Worm (Caenorhabditis elegans) whole organism, late embryonic: ENCODE measurements around the gene Y57G7A.11.

Source experiments
- ceh-18 ChIP-seq: sonication (generic microtip); optimal IDR thresholded peaks from 2 replicates; lab custom pipeline; 2016; ENCODE audit warnings: missing genetic modification characterization, missing compliant biosample characterization
- ceh-6 ChIP-seq: fragments of 200-800 bp; sonication (Bioruptor generic); optimal IDR thresholded peaks from 2 replicates; lab custom pipeline; 2018; ENCODE audit warnings: mild to moderate bottlenecking, missing genetic modification characterization, missing compliant biosample characterization
- dmd-4 ChIP-seq: sonication (generic microtip); optimal IDR thresholded peaks from 2 replicates; lab custom pipeline; 2016; ENCODE audit warnings: borderline replicate concordance, missing genetic modification characterization, missing compliant biosample characterization
- elt-2 ChIP-seq: sonication (generic microtip); optimal IDR thresholded peaks from 2 replicates; lab custom pipeline; 2016; ENCODE audit warnings: missing genetic modification reagents, missing genetic modification characterization, missing compliant biosample characterization
- lin-11 ChIP-seq: fragments of 200-800 bp; sonication (Bioruptor generic); optimal IDR thresholded peaks from 2 replicates; lab custom pipeline; 2018; ENCODE audit warnings: mild to moderate bottlenecking, missing genetic modification characterization, missing compliant biosample characterization
- nfya-1 ChIP-seq: sonication (generic microtip); optimal IDR thresholded peaks from 2 replicates; lab custom pipeline; 2017; ENCODE audit warnings: missing genetic modification characterization, mild to moderate bottlenecking, missing compliant biosample characterization, antibody characterized with exemption, moderate library complexity
- ref-2 ChIP-seq: sonication (generic microtip); optimal IDR thresholded peaks from 2 replicates; lab custom pipeline; 2016; ENCODE audit warnings: missing genetic modification characterization, missing compliant biosample characterization
- tbx-2 ChIP-seq: sonication (generic microtip); optimal IDR thresholded peaks from 2 replicates; lab custom pipeline; 2016; ENCODE audit warnings: missing genetic modification characterization, missing compliant biosample characterization
- unc-55 ChIP-seq: sonication (generic microtip); optimal IDR thresholded peaks from 2 replicates; lab custom pipeline; 2017; ENCODE audit warnings: missing biosample characterization, missing genetic modification reagents, missing genetic modification characterization

DNA sequence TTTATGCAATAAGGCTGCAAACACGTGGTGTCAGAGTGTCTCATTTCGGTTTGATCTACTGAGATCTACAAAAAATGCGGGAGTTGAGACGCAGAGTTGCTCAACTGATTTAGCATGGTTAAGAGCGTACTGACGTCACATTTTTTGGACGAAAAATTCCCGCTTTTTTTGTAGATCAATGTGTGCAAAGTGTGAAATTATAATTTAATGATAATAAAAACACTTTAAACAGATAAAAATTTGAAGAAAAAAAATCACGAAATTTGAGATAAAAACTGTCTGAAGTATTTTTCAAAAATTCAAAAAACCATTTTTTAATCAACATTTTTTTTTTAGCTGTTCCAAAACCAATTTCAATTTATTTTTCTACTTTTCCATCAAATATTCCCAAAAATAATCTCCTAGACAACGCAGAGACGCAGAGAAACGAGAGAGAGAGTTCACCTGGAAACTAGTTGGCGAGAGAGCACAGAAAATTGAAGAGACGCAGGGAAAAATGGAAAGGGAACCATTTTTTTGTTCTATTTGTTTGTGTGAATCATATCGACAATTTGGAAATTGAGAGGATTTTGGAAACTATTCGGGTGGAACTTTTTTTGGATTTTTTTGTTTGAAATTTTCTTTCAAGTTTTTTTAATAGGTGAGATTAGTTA, 20.5 kb upstream of the Y57G7A.11 start:
- TF ChIP-seq ref-2 (tag; lab: Kevin White, UChicago) (no peak), tbx-2 (no peak), elt-2 (tag; lab: Kevin White, UChicago) (no peak), ceh-6 (GFP tag; lab: Kevin White, UChicago) (no peak), dmd-4 (tag; lab: Kevin White, UChicago) (no peak), lin-11 (tag; lab: Kevin White, UChicago) (no peak), ceh-18 (no peak), unc-55 (no peak), nfya-1 (no peak)
